Fruit fly (Drosophila melanogaster) whole organism, embryonic: ENCODE data around the gene Clc.

ENCODE experiments used
- ATbp ChIP-seq: fragments of 200-800 bp; sonication (Bioruptor generic); optimal IDR thresholded peaks from 2 replicates; lab custom pipeline; 2017; ENCODE audit warnings: missing biosample characterization, mild to moderate bottlenecking, missing genetic modification characterization, missing genetic modification reagents
- Bgb ChIP-seq: fragments of 200-800 bp; sonication (Bioruptor generic); IDR thresholded peaks from 2 replicates; pipeline ENCODE4 v1.3.6; 2022; ENCODE audit warnings: missing biosample characterization, missing genetic modification characterization; ENCODE audit not compliant: partially characterized antibody
- CG1024 ChIP-seq: fragments of 200-800 bp; sonication (Bioruptor generic); IDR thresholded peaks from 2 replicates; pipeline ENCODE4 v1.3.6; 2022; ENCODE audit warnings: missing biosample characterization, missing genetic modification characterization
- CG10959 ChIP-seq: fragments of 200-800 bp; sonication (Bioruptor generic); IDR thresholded peaks from 2 replicates; pipeline ENCODE4 v1.3.6; 2022; ENCODE audit warnings: missing biosample characterization, missing genetic modification characterization
- CG12219 ChIP-seq: fragments of 200-800 bp; sonication (Bioruptor generic); optimal IDR thresholded peaks from 3 replicates; lab custom pipeline; 2018; ENCODE audit warnings: missing biosample characterization, mild to moderate bottlenecking, missing genetic modification characterization
- CG12659 ChIP-seq: fragments of 200-800 bp; sonication (Bioruptor generic); optimal IDR thresholded peaks from 3 replicates; lab custom pipeline; 2017; ENCODE audit warnings: mild to moderate bottlenecking, missing biosample characterization, missing genetic modification reagents, missing genetic modification characterization
- CG16779 ChIP-seq: fragments of 200-800 bp; sonication (Bioruptor generic); IDR thresholded peaks from 2 replicates; pipeline ENCODE4 v1.3.6; 2022; ENCODE audit warnings: missing biosample characterization, missing genetic modification characterization
- CG17612 ChIP-seq: fragments of 200-800 bp; sonication (Bioruptor generic); IDR thresholded peaks from 2 replicates; pipeline ENCODE4 v1.3.6; 2022; ENCODE audit warnings: missing biosample characterization, missing genetic modification characterization
- CG17829 ChIP-seq: fragments of 200-800 bp; optimal IDR thresholded peaks from 2 replicates; lab custom pipeline; 2019; ENCODE audit warnings: missing biosample characterization, mild to moderate bottlenecking, missing genetic modification characterization, moderate library complexity
- CG2678 ChIP-seq: fragments of 200-800 bp; sonication (Bioruptor generic); optimal IDR thresholded peaks from 3 replicates; lab custom pipeline; 2019; ENCODE audit warnings: missing biosample characterization, mild to moderate bottlenecking, missing genetic modification characterization, moderate library complexity
- CG31224 ChIP-seq: fragments of 200-800 bp; sonication (Bioruptor generic); IDR thresholded peaks from 2 replicates; pipeline ENCODE4 v1.3.6; 2022; ENCODE audit warnings: missing biosample characterization, missing genetic modification characterization
- CG32767 ChIP-seq: fragments of 200-800 bp; sonication (Bioruptor generic); IDR thresholded peaks from 2 replicates; pipeline ENCODE4 v1.3.6; 2022; ENCODE audit warnings: missing biosample characterization, missing genetic modification characterization
- CG3281 ChIP-seq: fragments of 200-800 bp; sonication (Bioruptor generic); optimal IDR thresholded peaks from 3 replicates; lab custom pipeline; 2017; ENCODE audit warnings: missing biosample characterization, mild to moderate bottlenecking, missing genetic modification characterization
- CG6654 ChIP-seq: fragments of 200-800 bp; sonication (Bioruptor generic); optimal IDR thresholded peaks from 2 replicates; lab custom pipeline; 2017; ENCODE audit warnings: missing biosample characterization, mild to moderate bottlenecking, missing genetic modification characterization
- CG6791 ChIP-seq: fragments of 200-800 bp; sonication (Bioruptor generic); IDR thresholded peaks from 3 replicates; pipeline ENCODE4 v1.3.6; 2022; ENCODE audit warnings: missing biosample characterization, missing genetic modification characterization; ENCODE audit not compliant: partially characterized antibody
- CG7372 ChIP-seq: fragments of 200-800 bp; sonication (Bioruptor generic); IDR thresholded peaks from 2 replicates; pipeline ENCODE4 v1.3.6; 2022; ENCODE audit warnings: missing biosample characterization, missing genetic modification characterization
- Elba2 ChIP-seq: fragments of 200-800 bp; sonication (Bioruptor generic); optimal IDR thresholded peaks from 3 replicates; lab custom pipeline; 2016; ENCODE audit warnings: missing biosample characterization, missing genetic modification characterization
- Hey ChIP-seq: fragments of 200-800 bp; sonication (Bioruptor generic); optimal IDR thresholded peaks from 3 replicates; lab custom pipeline; 2018; ENCODE audit warnings: missing biosample characterization, mild to moderate bottlenecking, missing genetic modification characterization
- Hr78 ChIP-seq, 2 experiments: fragments of 200-800 bp in 1 of 2; fragments of >200 bp in 1 of 2; sonication (Bioruptor generic) in 1 of 2; optimal IDR thresholded peaks; 2 replicates each; lab custom pipeline; 2017 to 2019; ENCODE audit warnings: missing biosample characterization in 2 of 2, missing genetic modification characterization in 2 of 2, mild to moderate bottlenecking in 1 of 2, moderate library complexity in 1 of 2
- Lim3 ChIP-seq: fragments of 200-800 bp; sonication (Bioruptor generic); IDR thresholded peaks from 2 replicates; pipeline ENCODE4 v1.3.6; 2022; ENCODE audit warnings: missing biosample characterization, missing genetic modification characterization
- Lpt ChIP-seq: fragments of >200 bp; optimal IDR thresholded peaks from 2 replicates; lab custom pipeline; 2018; ENCODE audit warnings: missing biosample characterization, missing genetic modification characterization
- NC2β ChIP-seq: fragments of 200-800 bp; sonication (Bioruptor generic); optimal IDR thresholded peaks from 2 replicates; lab custom pipeline; 2016; ENCODE audit warnings: missing biosample characterization, missing genetic modification characterization
- Poxn ChIP-seq: fragments of 200-800 bp; sonication (Bioruptor generic); IDR thresholded peaks from 2 replicates; pipeline ENCODE4 v1.3.6; 2022; ENCODE audit warnings: missing biosample characterization, missing genetic modification characterization
- Ptx1 ChIP-seq: fragments of 200-800 bp; sonication (Bioruptor generic); IDR thresholded peaks from 2 replicates; pipeline ENCODE4 v1.3.6; 2022; ENCODE audit warnings: missing biosample characterization, missing genetic modification characterization
- Ravus ChIP-seq: fragments of 200-800 bp; sonication (Bioruptor generic); IDR thresholded peaks from 2 replicates; pipeline ENCODE4 v1.3.6; 2022; ENCODE audit warnings: missing biosample characterization, missing genetic modification characterization
- Scr ChIP-seq: fragments of 200-800 bp; sonication (Bioruptor generic); IDR thresholded peaks from 2 replicates; pipeline ENCODE4 v1.3.6; 2022; ENCODE audit warnings: missing biosample characterization, missing genetic modification characterization; ENCODE audit not compliant: partially characterized antibody
- Ssrp ChIP-seq: fragments of 200-800 bp; sonication (Bioruptor generic); optimal IDR thresholded peaks from 2 replicates; lab custom pipeline; 2018; ENCODE audit warnings: missing biosample characterization, mild to moderate bottlenecking, missing genetic modification characterization, moderate library complexity
- Trl ChIP-seq, 3 experiments: fragments of >200 bp in 2 of 3; fragments of 200-800 bp in 1 of 3; sonication (Bioruptor generic) in 1 of 3; optimal IDR thresholded peaks; 2 replicates in 1 of 3; 3 replicates in 2 of 3; lab custom pipeline; 2016 to 2017; ENCODE audit warnings: missing biosample characterization in 1 of 3, missing genetic modification characterization in 1 of 3
- bsh ChIP-seq, 2 experiments: fragments of 200-800 bp; sonication (Bioruptor generic); optimal IDR thresholded peaks; 2 replicates each; lab custom pipeline; 2017 to 2018; ENCODE audit warnings: mild to moderate bottlenecking in 2 of 2, missing biosample characterization in 2 of 2, missing genetic modification characterization in 2 of 2, moderate library complexity in 1 of 2
- cato ChIP-seq: fragments of 200-800 bp; sonication (Bioruptor generic); optimal IDR thresholded peaks from 2 replicates; lab custom pipeline; 2016; ENCODE audit warnings: missing biosample characterization, missing genetic modification characterization, borderline replicate concordance
- chinmo ChIP-seq: fragments of 200-800 bp; sonication (Bioruptor generic); IDR thresholded peaks from 4 replicates; pipeline ENCODE4 v1.3.6; 2022; ENCODE audit warnings: missing biosample characterization, missing genetic modification characterization; ENCODE audit not compliant: partially characterized antibody
- da ChIP-seq: fragments of 200-800 bp; sonication (Bioruptor generic); optimal IDR thresholded peaks from 2 replicates; lab custom pipeline; 2016; ENCODE audit warnings: missing biosample characterization, missing genetic modification characterization
- dpn ChIP-seq, 2 experiments: fragments of 200-800 bp; sonication (Bioruptor generic); optimal IDR thresholded peaks; 3 replicates each; lab custom pipeline; 2016; ENCODE audit warnings: missing biosample characterization in 2 of 2, missing genetic modification characterization in 2 of 2
- emc ChIP-seq: fragments of 200-800 bp; sonication (Bioruptor generic); optimal IDR thresholded peaks from 2 replicates; lab custom pipeline; 2016; ENCODE audit warnings: missing biosample characterization, missing genetic modification characterization
- en ChIP-seq: fragments of 200-800 bp; sonication (Bioruptor generic); optimal IDR thresholded peaks from 2 replicates; lab custom pipeline; 2016; ENCODE audit warnings: missing biosample characterization, missing genetic modification characterization
- fu2 ChIP-seq: fragments of 200-800 bp; sonication (Bioruptor generic); optimal IDR thresholded peaks from 2 replicates; lab custom pipeline; 2016; ENCODE audit warnings: missing biosample characterization, missing genetic modification characterization
- gro ChIP-seq: fragments of 200-800 bp; sonication (Bioruptor generic); optimal IDR thresholded peaks from 2 replicates; lab custom pipeline; 2016; ENCODE audit warnings: missing biosample characterization, missing genetic modification characterization
- gsb-n ChIP-seq: fragments of 200-800 bp; sonication (Bioruptor generic); optimal IDR thresholded peaks from 3 replicates; lab custom pipeline; 2018; ENCODE audit warnings: missing biosample characterization, mild to moderate bottlenecking, missing genetic modification characterization
- hbn ChIP-seq: fragments of 200-800 bp; sonication (Bioruptor generic); IDR thresholded peaks from 2 replicates; pipeline ENCODE4 v1.3.6; 2022; ENCODE audit warnings: missing biosample characterization, missing genetic modification characterization; ENCODE audit not compliant: partially characterized antibody
- lmd ChIP-seq: fragments of 200-800 bp; sonication (Bioruptor generic); IDR thresholded peaks from 2 replicates; pipeline ENCODE4 v1.3.6; 2022; ENCODE audit warnings: missing biosample characterization, missing genetic modification characterization
- mirr ChIP-seq: fragments of 200-800 bp; sonication (Bioruptor generic); optimal IDR thresholded peaks from 3 replicates; lab custom pipeline; 2018; ENCODE audit warnings: missing biosample characterization, mild to moderate bottlenecking, missing genetic modification characterization
- p53 ChIP-seq: fragments of 200-800 bp; sonication (Bioruptor generic); optimal IDR thresholded peaks from 2 replicates; lab custom pipeline; 2016; ENCODE audit warnings: missing biosample characterization, missing genetic modification characterization
- prd ChIP-seq, 3 experiments: fragments of >200 bp in 2 of 3; fragments of 200-800 bp in 1 of 3; sonication (Bioruptor generic) in 1 of 3; optimal IDR thresholded peaks in 2 of 3; IDR thresholded peaks in 1 of 3; 2 replicates in 2 of 3; 3 replicates in 1 of 3; pipeline versions ENCODE4 v1.3.6 to Lab custom; 2017 to 2022; ENCODE audit warnings: missing biosample characterization in 1 of 3, missing genetic modification characterization in 1 of 3
- run ChIP-seq: fragments of 200-800 bp; sonication (Bioruptor generic); optimal IDR thresholded peaks from 3 replicates; lab custom pipeline; 2018; ENCODE audit warnings: missing biosample characterization, mild to moderate bottlenecking, missing genetic modification characterization
- scrt ChIP-seq: fragments of 200-800 bp; sonication (Bioruptor generic); optimal IDR thresholded peaks from 2 replicates; lab custom pipeline; 2018; ENCODE audit warnings: missing biosample characterization, mild to moderate bottlenecking, missing genetic modification characterization, moderate library complexity
- tll ChIP-seq, 2 experiments: fragments of 200-800 bp in 1 of 2; fragments of >200 bp in 1 of 2; sonication (Bioruptor generic) in 1 of 2; optimal IDR thresholded peaks; 2 replicates each; lab custom pipeline; 2017 to 2019; ENCODE audit warnings: missing biosample characterization in 2 of 2, missing genetic modification characterization in 2 of 2, mild to moderate bottlenecking in 1 of 2, moderate library complexity in 1 of 2
- tup ChIP-seq: fragments of 200-800 bp; sonication (Bioruptor generic); optimal IDR thresholded peaks from 2 replicates; lab custom pipeline; 2016; ENCODE audit warnings: missing biosample characterization, mild to moderate bottlenecking, missing genetic modification characterization, moderate library complexity
- unpg ChIP-seq: fragments of 200-800 bp; sonication (Bioruptor generic); optimal IDR thresholded peaks from 3 replicates; lab custom pipeline; 2018; ENCODE audit warnings: missing biosample characterization, mild to moderate bottlenecking, missing genetic modification characterization, moderate library complexity
- zfh1 ChIP-seq: fragments of 200-800 bp; sonication (Bioruptor generic); IDR thresholded peaks from 3 replicates; pipeline ENCODE4 v1.3.6; 2022; ENCODE audit warnings: missing biosample characterization, missing genetic modification characterization

The Clc gene

DNA sequence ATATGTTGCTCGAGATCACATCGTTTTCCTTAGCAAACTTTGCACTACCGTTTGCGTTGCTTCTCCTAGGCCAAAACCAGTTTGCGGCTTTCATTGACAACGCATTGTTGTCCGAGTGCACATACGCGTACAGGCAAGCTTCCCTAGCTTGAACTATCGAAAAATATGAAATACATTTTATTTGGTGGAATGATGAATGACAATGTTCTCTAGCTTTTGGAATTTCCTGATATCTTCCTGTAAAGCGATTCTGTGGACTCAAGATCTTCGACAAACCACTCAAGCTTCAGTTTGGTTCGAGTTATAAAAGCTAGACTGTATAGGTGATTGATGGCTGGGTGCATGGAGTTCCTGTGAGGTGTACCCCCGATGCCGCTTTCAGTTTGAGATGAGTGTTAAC, 45.0 kb upstream of the Clc start (continued):
- TF ChIP-seq NC2β (GFP tag; lab: Kevin White, UChicago) (peak; percentile 2), CG12219 (peak; percentile 65), CG7372 (no peak; the same call in 1 of the 2 replicates), da (GFP tag; lab: Kevin White, UChicago) (no peak), Poxn (no peak), gsb-n (peak; percentile 61), Hey (no peak), fu2 (GFP tag; lab: Kevin White, UChicago) (no peak), Trl (optimal IDR thresholded peaks at IDR 0.05; lab: Kevin White, UChicago) (no peak), Trl (GFP tag; optimal IDR thresholded peaks at IDR 0.05; lab: Kevin White, UChicago) (peak; percentile 47), CG17829 (tag; lab: Kevin White, UChicago) (peak; percentile 67), scrt (no peak), CG16779 (GFP tag; lab: Robert Waterston, UW) (no peak), Ssrp (peak; percentile 57), prd (optimal IDR thresholded peaks at IDR 0.05; lab: Kevin White, UChicago) (no peak), prd (GFP tag; IDR thresholded peaks at IDR 0.05; lab: Robert Waterston, UW) (peak; percentile 73; the same call in 2 of the 3 replicates), Lim3 (GFP tag; lab: Robert Waterston, UW) (no peak), Ptx1 (GFP tag; lab: Robert Waterston, UW) (peak; percentile 79), unpg (GFP tag; lab: Kevin White, UChicago) (peak; percentile 66), CG17612 (GFP tag; lab: Robert Waterston, UW) (peak; percentile 19; the same call in 1 of the 2 replicates), dpn (GFP tag; optimal IDR thresholded peaks at IDR 0.05; lab: Kevin White, UChicago) (peak; percentile 59 to 60), Lpt (GFP tag; lab: Kevin White, UChicago) (no peak), CG2678 (tag; lab: Kevin White, UChicago) (peak; percentile 67), tup (no peak), p53 (GFP tag; lab: Kevin White, UChicago) (no peak), CG3281 (GFP tag; lab: Kevin White, UChicago) (no peak), gro (GFP tag; lab: Kevin White, UChicago) (no peak), lmd (GFP tag; lab: Robert Waterston, UW) (peak; percentile 63; the same call in 1 of the 2 replicates), emc (no peak), CG6791 (no peak), zfh1 (peak; percentile 73; the same call in 2 of the 3 replicates), tll (GFP tag; optimal IDR thresholded peaks at IDR 0.05; lab: Kevin White, UChicago) (no peak), Hr78 (GFP tag; optimal IDR thresholded peaks at IDR 0.05; lab: Kevin White, UChicago) (peak in 1 of 2 experiments; percentile 56), Scr (no peak), Ravus (GFP tag; lab: Robert Waterston, UW) (peak; percentile 38), run (tag; lab: Kevin White, UChicago) (peak; percentile 26), CG10959 (peak; percentile 57), CG32767 (GFP tag; lab: Robert Waterston, UW) (peak; percentile 45; the same call in 1 of the 2 replicates), Elba2 (GFP tag; lab: Kevin White, UChicago) (no peak), CG12659 (GFP tag; lab: Kevin White, UChicago) (peak; percentile 37), mirr (no peak), bsh (GFP tag; optimal IDR thresholded peaks at IDR 0.05; lab: Kevin White, UChicago) (peak; percentile 72 to 81), CG31224 (GFP tag; lab: Robert Waterston, UW) (no peak), en (GFP tag; lab: Kevin White, UChicago) (no peak), cato (GFP tag; lab: Kevin White, UChicago) (no peak), CG6654 (GFP tag; lab: Kevin White, UChicago) (peak; percentile 27), ATbp (GFP tag; lab: Kevin White, UChicago) (peak; percentile 66), CG1024 (0 out of 2 replicates have a peak, but pooled peaks have one; percentile 44), chinmo (GFP tag; lab: Robert Waterston, UW) (0 out of 4 replicates have a peak, but pooled peaks have one; percentile 56), hbn (GFP tag; lab: Robert Waterston, UW) (no peak), Bgb (no peak)
